Worm (Caenorhabditis elegans): ENCODE measurements around the gene F55G1.1.

Gene F55G1.1

DNA sequence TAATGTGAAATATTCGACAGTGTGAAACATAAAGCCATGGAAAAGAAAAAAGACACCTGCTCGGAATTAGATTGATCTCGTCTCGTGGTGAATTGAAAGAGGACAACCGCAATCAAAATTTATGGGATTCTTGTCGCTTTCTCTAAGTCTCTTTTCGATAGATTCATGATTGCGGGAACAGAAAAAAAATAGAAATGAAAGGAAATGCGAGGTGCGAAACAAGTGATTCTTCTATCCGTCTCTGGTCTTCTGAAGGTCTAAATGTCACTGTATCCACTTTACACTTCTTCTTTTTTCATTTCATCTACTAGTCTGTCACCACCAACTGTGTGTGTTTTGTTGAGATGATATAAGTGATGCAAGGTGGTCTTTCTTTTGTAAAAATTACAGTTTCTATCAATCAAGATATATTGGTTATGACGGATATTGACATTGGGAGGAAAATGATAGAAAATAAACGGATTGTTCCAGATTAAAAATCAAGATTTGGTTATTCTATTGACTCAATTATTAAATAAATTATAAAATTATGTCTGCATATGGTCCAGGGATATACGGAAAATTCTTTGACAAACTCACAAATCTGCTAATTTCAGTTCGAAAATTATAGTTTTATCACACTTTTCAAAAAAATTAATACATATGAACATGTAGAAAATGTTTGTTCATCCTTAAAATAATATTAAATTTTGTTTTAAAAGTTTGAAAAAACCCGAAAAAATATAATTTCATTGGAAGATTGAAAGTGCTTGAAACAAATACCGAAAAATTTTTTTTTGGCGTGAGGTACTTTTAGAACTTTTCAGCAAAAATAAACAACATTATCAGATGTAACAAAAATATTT lies 38.9 kb downstream of the F55G1.1 start:
- TF ChIP-seq nhr-27 (tag; optimal IDR thresholded peaks at IDR 0.05) (no peak), F23B12.7 (tag; optimal IDR thresholded peaks at IDR 0.05; ENCODE audit: insufficient read depth) (no peak), mcd-1 (GFP tag; IDR thresholded peaks at IDR 0.05) (no peak), nhr-80 (tag; optimal IDR thresholded peaks at IDR 0.05) (no peak), ceh-100 (GFP tag; IDR thresholded peaks at IDR 0.05) (no peak), F55B11.4 (tag; optimal IDR thresholded peaks at IDR 0.05; ENCODE audit: borderline replicate concordance, insufficient read depth) (no peak), pha-4 (tag; optimal IDR thresholded peaks at IDR 0.05) (no peak), snpc-1.1 (tag; optimal IDR thresholded peaks at IDR 0.05; ENCODE audit: insufficient read depth) (no peak), ceh-40 (GFP tag; IDR thresholded peaks at IDR 0.05) (no peak), ccch-3 (GFP tag; optimal IDR thresholded peaks at IDR 0.05) (no peak), ztf-26 (tag; optimal IDR thresholded peaks at IDR 0.05) (no peak), mes-4 (tag; optimal IDR thresholded peaks at IDR 0.05) (no peak), aptf-2 (GFP tag; conservative IDR thresholded peaks at IDR 0.05) (no peak)

ce11 chrIV:7532360-7532759 lies 40.8 kb downstream of the F55G1.1 start, which contains the start of gene R05G6.1:
TSS of gene R05G6.1 (plus strand) at chrIV:7532660.
- no peak for TF ChIP-seq ceh-79 (tag; optimal IDR thresholded peaks at IDR 0.05)
- TF ChIP-seq C06A6.2 (GFP tag; conservative IDR thresholded peaks at IDR 0.05) = no peak
- TF ChIP-seq sptf-2 (GFP tag; optimal IDR thresholded peaks at IDR 0.05) = no peak
- TF ChIP-seq ztf-25 (GFP tag; IDR thresholded peaks at IDR 0.05) = no peak

- TF ChIP-seq lin-54 (GFP tag; optimal IDR thresholded peaks at IDR 0.05) (no peak), mcd-1 (GFP tag; IDR thresholded peaks at IDR 0.05) (no peak), bed-1 (GFP tag; IDR thresholded peaks at IDR 0.05) (no peak), efl-1 (GFP tag; optimal IDR thresholded peaks at IDR 0.05) (no peak), F37B4.10 (GFP tag; IDR thresholded peaks at IDR 0.05) (no peak), unc-62 (GFP tag; optimal IDR thresholded peaks at IDR 0.05) (no peak), Y53G8AR.9 (GFP tag; conservative IDR thresholded peaks at IDR 0.05) (no peak), lin-35 (GFP tag; optimal IDR thresholded peaks at IDR 0.05) (no peak), ztf-18 (tag; optimal IDR thresholded peaks at IDR 0.05) (no peak), K12H6.12 (tag; optimal IDR thresholded peaks at IDR 0.05) (no peak), madf-3 (GFP tag; IDR thresholded peaks at IDR 0.05) (no peak)
Observed at ce11 chrIV:7542485-7543001, 51.0 kb downstream of the F55G1.1 start, which contains the start of gene R05G6.10. TSS of gene R05G6.10 (minus strand) at chrIV:7542535.

All from whole organism, young adult.